Worm (Caenorhabditis elegans) whole organism, L4/young adult: ENCODE measurements around the gene gsto-1.

Experiments
- W03F9.2 ChIP-seq: fragments of 150-350 bp; optimal IDR thresholded peaks from 2 replicates; lab custom pipeline; 2014; ENCODE audit warnings: missing biosample characterization, missing genetic modification characterization
- dao-5 ChIP-seq: sonication (generic microtip); optimal IDR thresholded peaks from 2 replicates; lab custom pipeline; 2016; ENCODE audit warnings: missing genotype, missing genetic modification characterization, moderate library complexity, missing compliant biosample characterization
- him-1 ChIP-seq: sonication (generic microtip); optimal IDR thresholded peaks from 2 replicates; lab custom pipeline; 2016; ENCODE audit warnings: missing genotype, missing genetic modification reagents, missing genetic modification characterization, missing compliant biosample characterization

- TF ChIP-seq dao-5 (tag; lab: Kevin White, UChicago) = no peak
- TF ChIP-seq him-1 (tag; lab: Kevin White, UChicago) = no peak
- TF ChIP-seq W03F9.2 (tag; lab: Kevin White, UChicago) = no peak
These were observed 39.3 kb downstream of the gsto-1 start, which contains the start of gene pcp-5 for ce11 chrIII:7907515-7907914.
